Worm (Caenorhabditis elegans) whole organism, L1 larva: Measurements from ENCODE around the gene math-39.
"Not testable (repeated sequence)": the region's sequence is repeated elsewhere in the genome, so short reads cannot be mapped to it uniquely, and the experiment has no call there.

Experiments
- C34B4.2 ChIP-seq: sonication (generic microtip); optimal IDR thresholded peaks from 2 replicates; lab custom pipeline; 2017; ENCODE audit warnings: mild to moderate bottlenecking, missing genetic modification characterization, missing compliant biosample characterization
- dsc-1 ChIP-seq: sonication (generic microtip); optimal IDR thresholded peaks from 2 replicates; lab custom pipeline; 2016; ENCODE audit warnings: mild to moderate bottlenecking, missing genetic modification characterization, missing compliant biosample characterization
- jun-1 ChIP-seq: fragments of 150-350 bp; optimal IDR thresholded peaks from 2 replicates; lab custom pipeline; 2014; ENCODE audit warnings: missing biosample characterization, missing genetic modification reagents, missing genetic modification characterization
- lin-14 ChIP-seq: fragments of 200-800 bp; sonication (Bioruptor generic); optimal IDR thresholded peaks from 2 replicates; lab custom pipeline; 2018; ENCODE audit warnings: mild to moderate bottlenecking, missing genetic modification characterization, moderate library complexity, missing compliant biosample characterization
- pqm-1 ChIP-seq: sonication (generic microtip); optimal IDR thresholded peaks from 3 replicates; lab custom pipeline; 2017; ENCODE audit warnings: missing biosample characterization, missing genetic modification characterization

DNA sequence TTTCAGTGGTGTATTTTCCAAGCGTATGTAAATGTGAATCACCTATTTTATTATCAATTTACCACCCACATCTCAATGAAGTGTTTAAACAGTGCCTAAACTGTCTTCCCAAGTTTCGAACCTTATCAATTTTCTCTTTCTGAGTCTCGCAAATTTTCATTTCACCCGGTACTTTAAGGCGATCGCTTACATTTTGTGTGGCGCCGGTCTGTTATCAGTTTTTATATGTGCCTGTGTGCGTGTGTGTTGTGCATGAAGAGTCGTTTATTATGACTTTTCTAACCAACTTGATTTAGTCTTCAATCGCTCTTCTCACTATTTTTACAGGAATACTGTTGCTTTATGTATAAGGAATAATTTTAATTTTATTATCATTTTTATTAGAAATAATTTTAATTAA is 8.5 kb upstream of the math-39 start:
- TF ChIP-seq pqm-1; lin-14; jun-1 (tag; lab: Kevin White, UChicago); C34B4.2 (tag; lab: Kevin White, UChicago); dsc-1: not testable (repeated sequence)
